Worm (Caenorhabditis elegans) whole organism, L4/young adult: ENCODE results near the gene atn-1.

Source experiments
- W03F9.2 ChIP-seq: fragments of 150-350 bp; optimal IDR thresholded peaks from 2 replicates; lab custom pipeline; 2014; ENCODE audit warnings: missing biosample characterization, missing genetic modification characterization
- dao-5 ChIP-seq: sonication (generic microtip); optimal IDR thresholded peaks from 2 replicates; lab custom pipeline; 2016; ENCODE audit warnings: missing genotype, missing genetic modification characterization, moderate library complexity, missing compliant biosample characterization
- him-1 ChIP-seq: sonication (generic microtip); optimal IDR thresholded peaks from 2 replicates; lab custom pipeline; 2016; ENCODE audit warnings: missing genotype, missing genetic modification reagents, missing genetic modification characterization, missing compliant biosample characterization

The atn-1 gene

DNA sequence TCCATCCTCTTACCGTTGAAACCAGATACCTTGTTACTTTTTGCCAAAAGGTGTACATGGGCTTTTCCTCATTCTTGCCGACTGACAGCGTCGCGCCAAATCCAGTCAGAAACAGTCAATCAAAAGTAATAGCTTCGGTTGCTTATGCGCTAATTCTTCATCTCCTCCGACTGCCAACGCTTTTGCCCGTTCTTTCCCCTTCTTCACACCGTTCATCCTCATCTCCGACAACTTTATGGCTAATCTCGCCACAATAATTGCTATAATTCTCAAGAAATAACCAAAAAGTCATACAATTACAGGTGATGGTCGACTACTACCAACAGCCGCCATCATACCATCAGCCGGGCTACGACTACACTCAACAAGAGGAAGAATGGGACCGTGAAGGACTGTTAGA lies at the start of gene atn-1:
TSS of gene atn-1 (plus strand) at position 301 of the 400 bp plus-strand sequence.
- TF ChIP-seq dao-5 (tag; lab: Kevin White, UChicago) (no peak), him-1 (tag; lab: Kevin White, UChicago) (no peak), W03F9.2 (tag; lab: Kevin White, UChicago) (no peak)

DNA sequence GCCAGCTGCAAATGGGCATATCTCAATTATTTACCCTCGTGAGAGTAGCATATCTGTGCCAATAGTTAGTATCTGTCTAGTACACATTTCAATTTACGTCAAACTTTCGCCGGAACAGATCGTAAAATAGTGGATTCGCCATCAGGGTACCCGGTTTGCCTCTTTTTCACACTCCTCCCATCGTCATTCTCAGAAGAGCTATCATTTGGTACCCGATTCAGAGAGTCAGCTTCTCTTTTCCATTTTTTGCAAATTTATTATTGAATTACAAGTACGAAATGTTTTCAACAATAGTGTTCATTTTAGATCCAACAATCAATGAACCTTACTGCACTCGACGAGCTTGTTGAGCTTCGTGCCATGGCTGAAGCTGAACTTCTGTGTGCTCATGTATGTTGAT lies 49.2 kb upstream of the atn-1 start, which contains the start of gene C54D10.5:
TSS of gene C54D10.5 (plus strand) at position 301 of the 400 bp plus-strand sequence.
- TF ChIP-seq him-1 (tag; lab: Kevin White, UChicago) (no peak), W03F9.2 (tag; lab: Kevin White, UChicago) (no peak), dao-5 (tag; lab: Kevin White, UChicago) (no peak)

DNA sequence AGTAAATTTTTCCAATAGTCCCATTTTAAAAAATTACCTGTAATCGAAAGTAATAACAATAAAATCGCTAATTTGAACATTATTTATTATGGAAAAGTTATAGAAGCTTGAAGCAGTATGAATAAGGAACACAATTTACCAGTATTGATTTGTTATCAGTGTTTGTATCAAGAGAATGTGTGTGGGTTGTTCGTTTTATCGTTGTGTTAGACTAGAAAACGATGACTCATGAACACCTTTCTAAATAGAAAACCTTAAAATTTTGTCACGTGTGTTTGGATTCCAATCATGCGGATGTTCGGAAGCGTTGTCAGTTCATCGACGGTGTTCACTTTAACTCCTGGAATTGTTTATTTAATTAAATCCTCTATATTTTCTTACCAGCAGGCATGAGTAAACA lies 46.1 kb upstream of the atn-1 start, which contains the start of gene C54D10.13:
TSS of gene C54D10.13 (minus strand) at position 179 of the 400 bp plus-strand sequence.
- TF ChIP-seq dao-5 (tag; lab: Kevin White, UChicago) (no peak), him-1 (tag; lab: Kevin White, UChicago) (no peak), W03F9.2 (tag; lab: Kevin White, UChicago) (no peak)

DNA sequence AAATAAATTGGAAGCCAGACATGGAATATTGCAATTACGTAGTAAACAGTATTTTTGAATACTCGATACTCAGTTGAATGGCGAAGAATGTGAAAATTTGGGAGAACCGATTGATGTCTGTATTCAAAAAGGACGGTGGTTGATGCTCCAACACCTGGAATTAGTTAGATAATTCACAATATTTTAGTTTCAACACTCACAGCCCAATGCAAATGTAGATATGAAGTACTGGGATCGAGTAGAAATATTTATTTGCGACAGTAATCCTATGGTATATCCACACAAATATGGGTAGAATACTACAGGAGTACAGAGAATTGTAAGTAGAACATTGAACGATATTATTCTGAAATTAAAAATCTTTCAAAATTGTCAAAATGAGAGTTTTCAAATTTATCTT lies 45.1 kb upstream of the atn-1 start:
- no peak for TF ChIP-seq him-1 (tag; lab: Kevin White, UChicago)
- TF ChIP-seq dao-5 (tag; lab: Kevin White, UChicago) = no peak
- TF ChIP-seq W03F9.2 (tag; lab: Kevin White, UChicago) = no peak

DNA sequence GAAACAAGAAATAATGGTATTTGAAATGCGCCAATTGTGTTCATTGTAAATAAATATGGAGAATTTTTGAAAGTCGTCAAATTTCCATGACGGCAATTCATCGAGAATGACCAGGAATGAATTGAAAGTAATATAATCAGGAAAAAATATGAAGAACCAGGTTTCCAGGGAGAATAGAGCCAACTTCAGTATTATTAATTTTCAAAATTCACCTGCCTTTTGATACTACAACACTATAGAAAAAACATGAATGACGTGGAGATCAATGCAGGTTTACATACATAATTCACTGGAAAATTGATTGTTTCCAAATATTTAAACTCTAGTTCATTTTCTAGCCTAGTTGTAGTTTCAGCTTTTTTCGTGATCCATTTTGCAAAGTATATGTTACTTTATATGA lies 44.5 kb upstream of the atn-1 start, which contains the start of gene srh-25:
TSS of gene srh-25 (minus strand) at position 101 of the 400 bp plus-strand sequence.
- TF ChIP-seq him-1 (tag; lab: Kevin White, UChicago) (no peak), dao-5 (tag; lab: Kevin White, UChicago) (no peak), W03F9.2 (tag; lab: Kevin White, UChicago) (no peak)

DNA sequence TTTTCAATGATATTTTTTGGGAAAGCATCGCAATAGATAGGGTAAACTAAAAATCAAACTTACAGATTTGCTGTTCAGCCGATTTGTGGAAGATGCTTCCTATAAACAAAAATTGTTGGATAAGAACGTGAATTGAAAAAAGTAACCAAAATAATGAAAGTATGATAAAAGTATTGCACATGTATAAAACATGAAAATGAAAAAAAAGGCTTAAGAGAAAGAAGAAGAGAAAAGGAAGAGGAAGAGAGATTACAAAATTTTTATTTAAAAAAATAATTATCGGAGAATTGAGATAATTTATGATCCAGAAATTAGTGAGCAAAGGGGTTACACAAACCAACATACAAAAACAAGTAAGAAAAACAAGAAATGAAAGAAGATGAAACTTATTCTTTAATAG lies 36.8 kb upstream of the atn-1 start, which contains the start of gene pals-37:
TSS of gene pals-37 (minus strand) at position 101 of the 400 bp plus-strand sequence.
- TF ChIP-seq him-1 (tag; lab: Kevin White, UChicago) (no peak), dao-5 (tag; lab: Kevin White, UChicago) (no peak), W03F9.2 (tag; lab: Kevin White, UChicago) (no peak)

DNA sequence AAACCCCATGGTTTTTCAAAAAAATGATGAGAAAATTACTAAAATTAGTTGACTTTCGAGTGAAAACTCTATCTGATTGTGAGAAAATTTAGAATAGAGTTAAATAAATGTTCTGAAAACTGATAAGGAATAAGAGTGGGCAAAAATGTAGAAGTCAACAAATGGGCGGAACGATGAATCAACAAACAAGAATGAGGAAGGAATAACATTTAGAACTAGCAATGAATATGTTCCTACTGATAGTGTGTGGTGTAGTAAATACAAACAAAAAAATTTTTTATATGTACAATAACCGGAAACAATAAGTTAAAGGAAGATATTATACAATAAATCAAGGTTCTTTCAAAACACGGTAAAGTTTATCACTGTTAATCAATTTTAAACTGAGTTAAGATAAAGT lies 34.5 kb upstream of the atn-1 start, which contains the start of gene pals-39:
TSS of gene pals-39 (minus strand) at position 101 of the 400 bp plus-strand sequence.
- TF ChIP-seq dao-5 (tag; lab: Kevin White, UChicago) = no peak
- no peak for TF ChIP-seq him-1 (tag; lab: Kevin White, UChicago)
- no peak for TF ChIP-seq W03F9.2 (tag; lab: Kevin White, UChicago)

DNA sequence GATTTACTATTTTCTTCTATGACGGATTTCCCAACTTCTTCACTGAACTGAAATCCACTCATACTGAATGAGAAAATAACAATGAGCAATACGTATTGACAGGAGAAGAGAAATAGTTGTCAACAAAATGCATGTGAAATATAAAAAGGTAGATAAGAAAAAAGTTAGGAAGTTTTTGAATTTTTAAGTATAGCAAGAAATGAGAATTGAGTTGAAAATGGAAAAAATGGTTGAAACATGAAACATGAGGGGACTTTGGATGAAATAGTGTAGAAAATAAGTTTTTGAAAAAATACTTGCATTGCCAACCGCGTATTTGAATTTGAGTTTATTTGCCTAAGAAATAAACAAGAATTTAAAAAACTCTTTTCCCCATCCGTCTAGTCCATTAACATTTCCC lies 31.3 kb upstream of the atn-1 start, which contains the start of the genes pals-38 and C54D10.9:
TSS of gene pals-38 (minus strand) at position 101 of the 400 bp plus-strand sequence.
TSS of gene C54D10.9 (plus strand) at position 259 of the 400 bp plus-strand sequence.
- TF ChIP-seq dao-5 (tag; lab: Kevin White, UChicago) = no peak
- no peak for TF ChIP-seq W03F9.2 (tag; lab: Kevin White, UChicago)
- TF ChIP-seq him-1 (tag; lab: Kevin White, UChicago) = no peak

DNA sequence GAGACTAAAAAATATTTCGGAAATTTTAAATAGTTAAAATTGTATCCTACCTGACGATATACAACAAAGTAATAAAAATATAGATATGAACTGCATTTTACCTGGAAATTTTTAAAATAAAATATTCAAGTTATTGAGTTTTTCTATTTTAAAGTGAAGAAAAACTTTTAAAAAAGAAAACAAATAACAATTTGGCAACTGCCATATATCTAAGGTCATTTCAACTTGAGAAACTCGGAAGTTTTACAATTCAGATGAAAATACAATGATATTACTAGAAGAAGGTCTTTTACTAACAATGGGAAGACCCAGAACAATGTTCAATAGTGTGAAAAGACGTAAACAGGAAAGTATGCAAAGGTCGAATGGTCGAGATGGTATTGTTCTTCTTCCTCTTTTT lies 28.3 kb upstream of the atn-1 start, which contains the start of gene C54D10.10:
TSS of gene C54D10.10 (minus strand) at position 101 of the 400 bp plus-strand sequence.
- TF ChIP-seq W03F9.2 (tag; lab: Kevin White, UChicago) (no peak), him-1 (tag; lab: Kevin White, UChicago) (no peak), dao-5 (tag; lab: Kevin White, UChicago) (no peak)

DNA sequence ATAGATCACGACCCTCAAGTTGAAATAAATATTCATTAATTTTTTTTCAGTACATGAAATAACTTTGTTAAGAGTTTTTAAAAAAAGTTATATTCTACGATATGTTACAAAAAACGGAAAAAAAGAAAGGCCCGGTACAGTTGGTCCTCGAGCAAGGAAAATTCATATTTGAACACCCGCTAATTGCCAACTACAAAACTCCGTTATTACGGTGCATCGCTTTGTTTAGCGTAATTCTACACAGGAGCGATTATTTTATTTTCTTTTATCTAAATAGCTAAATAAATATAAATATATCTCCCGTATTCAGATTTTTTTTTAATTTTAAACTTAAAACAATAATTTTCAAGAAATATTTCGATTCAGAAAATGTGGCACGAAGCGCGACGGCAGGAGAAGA lies 27.8 kb upstream of the atn-1 start, which contains the start of gene F28C1.1:
TSS of gene F28C1.1 (plus strand) at position 365 of the 400 bp plus-strand sequence.
- no peak for TF ChIP-seq dao-5 (tag; lab: Kevin White, UChicago)
- TF ChIP-seq W03F9.2 (tag; lab: Kevin White, UChicago) = no peak
- no peak for TF ChIP-seq him-1 (tag; lab: Kevin White, UChicago)

DNA sequence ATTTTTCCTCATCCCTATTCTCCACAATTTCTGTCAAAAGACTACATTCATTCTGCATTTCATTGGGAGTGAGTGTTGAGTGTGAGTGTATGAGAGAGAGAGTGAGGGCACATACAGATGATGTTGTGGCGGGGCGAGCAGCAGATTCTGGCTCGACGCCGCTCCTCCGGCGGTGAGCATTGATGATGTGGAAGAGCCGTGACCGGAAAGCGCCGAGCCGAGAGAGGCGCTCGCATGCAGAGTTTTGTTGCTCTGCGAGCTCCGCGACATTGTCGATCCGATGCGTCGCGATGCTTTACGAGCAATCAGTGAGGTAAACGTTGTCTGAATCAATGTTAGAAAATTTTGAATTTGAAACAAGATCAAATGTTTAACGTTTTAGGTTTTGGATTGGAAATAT lies 22.5 kb upstream of the atn-1 start:
- peak; percentile 12 for TF ChIP-seq him-1 (tag; lab: Kevin White, UChicago)
- TF ChIP-seq dao-5 (tag; lab: Kevin White, UChicago) = no peak
- no peak for TF ChIP-seq W03F9.2 (tag; lab: Kevin White, UChicago)

DNA sequence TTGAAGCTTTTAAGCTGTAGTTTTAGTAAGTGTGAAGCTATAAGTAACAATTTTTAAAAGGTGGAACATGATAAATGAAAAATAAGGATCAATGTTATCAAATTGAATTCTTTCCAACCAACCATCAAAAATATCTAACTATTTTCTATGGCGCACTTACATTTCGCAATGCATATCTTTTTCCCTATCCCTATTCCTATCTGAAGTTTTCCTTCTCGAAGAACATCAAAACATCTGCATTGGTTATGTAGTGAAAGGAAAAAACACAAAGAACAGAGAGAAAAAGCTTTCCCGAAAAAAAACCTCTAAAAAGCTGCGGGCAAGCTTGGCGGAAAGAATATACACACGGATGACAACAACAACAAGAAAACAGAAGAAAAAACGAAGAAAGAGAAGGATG lies 17.6 kb upstream of the atn-1 start:
- TF ChIP-seq W03F9.2 (tag; lab: Kevin White, UChicago) = no peak
- TF ChIP-seq dao-5 (tag; lab: Kevin White, UChicago) = no peak
- no peak for TF ChIP-seq him-1 (tag; lab: Kevin White, UChicago)

DNA sequence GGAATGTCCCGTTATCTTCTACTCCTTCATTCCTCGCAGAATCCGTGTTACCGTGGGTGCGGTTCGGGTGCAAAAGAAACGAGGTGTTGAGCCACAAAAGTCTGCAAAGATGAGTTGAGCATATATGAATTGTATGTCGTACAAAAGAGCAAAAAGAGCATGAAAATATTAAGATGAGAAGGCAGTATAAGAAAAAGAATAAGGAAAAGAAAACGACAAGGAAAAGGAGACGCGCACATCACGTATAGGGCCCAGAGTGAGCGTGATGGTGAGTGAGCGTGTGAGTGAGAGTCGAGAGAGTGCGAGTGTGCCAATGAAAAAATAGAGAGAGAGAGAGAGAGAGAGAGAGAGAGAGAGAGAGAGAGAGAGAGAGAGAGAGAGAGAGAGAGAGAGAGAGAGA lies 15.3 kb upstream of the atn-1 start, which contains the start of gene egl-10:
TSS of gene egl-10 (minus strand) at position 101 of the 400 bp plus-strand sequence.
- TF ChIP-seq him-1 (tag; lab: Kevin White, UChicago) = no peak
- TF ChIP-seq W03F9.2 (tag; lab: Kevin White, UChicago) = no peak
- TF ChIP-seq dao-5 (tag; lab: Kevin White, UChicago) = no peak

DNA sequence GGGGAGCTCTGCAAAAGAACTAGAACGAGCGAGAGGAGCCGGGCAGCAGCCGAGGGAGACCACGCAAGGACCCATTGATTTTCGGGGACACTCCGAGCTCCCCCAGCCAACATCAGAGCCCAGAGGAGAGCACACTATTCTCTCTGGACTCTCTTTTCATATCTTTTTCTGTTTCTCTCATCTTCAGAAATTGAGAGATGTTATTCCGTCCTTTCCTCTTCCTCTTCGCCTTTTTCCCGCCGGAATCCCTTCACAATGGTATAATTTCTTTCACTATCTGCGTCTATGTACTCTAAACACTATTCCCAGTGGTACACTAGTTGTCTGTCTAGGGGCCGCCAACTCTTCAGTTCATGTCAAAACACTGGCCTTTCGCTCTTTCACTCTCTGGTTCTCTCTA lies 12.8 kb upstream of the atn-1 start:
- no peak for TF ChIP-seq W03F9.2 (tag; lab: Kevin White, UChicago)
- peak; percentile 52 for TF ChIP-seq him-1 (tag; lab: Kevin White, UChicago)
